Worm (Caenorhabditis elegans): Measurements from ENCODE around the gene unc-10.

The unc-10 gene

ce11 chrX:7279671-7280389 lies at the start of gene unc-10:
Gene unc-10 (minus strand): TSS chrX:7280322.
- TF ChIP-seq T22C8.4 (GFP tag; IDR thresholded peaks at IDR 0.05), result no peak
- no peak for TF ChIP-seq ztf-29 (GFP tag; IDR thresholded peaks at IDR 0.05)
- TF ChIP-seq flt-1 (GFP tag; IDR thresholded peaks at IDR 0.05), result no peak
- TF ChIP-seq ref-1 (GFP tag; conservative IDR thresholded peaks at IDR 0.05), result no peak
- no peak for TF ChIP-seq klf-2 (GFP tag; conservative IDR thresholded peaks at IDR 0.05)
- no peak for TF ChIP-seq tab-1 (GFP tag; IDR thresholded peaks at IDR 0.05)
- no peak for TF ChIP-seq cog-1 (tag; optimal IDR thresholded peaks at IDR 0.05)
- TF ChIP-seq ztf-23 (GFP tag; IDR thresholded peaks at IDR 0.05), result no peak
- no peak for TF ChIP-seq med-1 (GFP tag; optimal IDR thresholded peaks at IDR 0.05; ENCODE audit: insufficient read depth)

ce11 chrX:7329601-7330000 lies 49.5 kb upstream of the unc-10 start, which contains the start of gene ttr-59:
Gene ttr-59 (plus strand): TSS chrX:7329818.
- TF ChIP-seq T22C8.4 (GFP tag; IDR thresholded peaks at IDR 0.05) (no peak), tab-1 (GFP tag; IDR thresholded peaks at IDR 0.05) (no peak), flt-1 (GFP tag; IDR thresholded peaks at IDR 0.05) (no peak), ref-1 (GFP tag; conservative IDR thresholded peaks at IDR 0.05) (no peak), cog-1 (tag; optimal IDR thresholded peaks at IDR 0.05) (no peak), ztf-23 (GFP tag; IDR thresholded peaks at IDR 0.05) (no peak), klf-2 (GFP tag; conservative IDR thresholded peaks at IDR 0.05) (no peak), med-1 (GFP tag; optimal IDR thresholded peaks at IDR 0.05; ENCODE audit: insufficient read depth) (no peak), ztf-29 (GFP tag; IDR thresholded peaks at IDR 0.05) (no peak)

- TF ChIP-seq cog-1 (tag; optimal IDR thresholded peaks at IDR 0.05) (no peak), ref-1 (GFP tag; conservative IDR thresholded peaks at IDR 0.05) (no peak), tab-1 (GFP tag; IDR thresholded peaks at IDR 0.05) (no peak), klf-2 (GFP tag; conservative IDR thresholded peaks at IDR 0.05) (no peak), T22C8.4 (GFP tag; IDR thresholded peaks at IDR 0.05) (no peak)
These were observed 48.0 kb upstream of the unc-10 start for ce11 chrX:7328065-7328564.

ce11 chrX:7326967-7327651 lies 47.0 kb upstream of the unc-10 start, which contains the start of gene sng-1:
Gene sng-1 (plus strand): TSS chrX:7327601.
- TF ChIP-seq med-1 (GFP tag; optimal IDR thresholded peaks at IDR 0.05; ENCODE audit: insufficient read depth) (no peak), ztf-29 (GFP tag; IDR thresholded peaks at IDR 0.05) (no peak)

ce11 chrX:7323604-7324003 lies 43.5 kb upstream of the unc-10 start:
- TF ChIP-seq cog-1 (tag; optimal IDR thresholded peaks at IDR 0.05), result no peak
- TF ChIP-seq flt-1 (GFP tag; IDR thresholded peaks at IDR 0.05), result no peak
- no peak for TF ChIP-seq klf-2 (GFP tag; conservative IDR thresholded peaks at IDR 0.05)
- peak; percentile 56; the same call in 1 of the 2 replicates for TF ChIP-seq ztf-23 (GFP tag; IDR thresholded peaks at IDR 0.05)
- no peak for TF ChIP-seq ztf-29 (GFP tag; IDR thresholded peaks at IDR 0.05)
- TF ChIP-seq T22C8.4 (GFP tag; IDR thresholded peaks at IDR 0.05), result no peak
- 0 out of 2 replicates have a peak, but pooled peaks have one; percentile 52 for TF ChIP-seq ref-1 (GFP tag; conservative IDR thresholded peaks at IDR 0.05)
- TF ChIP-seq tab-1 (GFP tag; IDR thresholded peaks at IDR 0.05), result peak; percentile 65; the same call in 1 of the 2 replicates
- TF ChIP-seq med-1 (GFP tag; optimal IDR thresholded peaks at IDR 0.05; ENCODE audit: insufficient read depth), result no peak

ce11 chrX:7322323-7322722 lies 42.2 kb upstream of the unc-10 start, which contains the start of gene T08A9.13:
Gene T08A9.13 (minus strand): TSS chrX:7322423.
- TF ChIP-seq ref-1 (GFP tag; conservative IDR thresholded peaks at IDR 0.05) (no peak), klf-2 (GFP tag; conservative IDR thresholded peaks at IDR 0.05) (no peak), flt-1 (GFP tag; IDR thresholded peaks at IDR 0.05) (no peak)

ce11 chrX:7320115-7320711 lies 40.1 kb upstream of the unc-10 start, which contains the start of gene spp-5:
Gene spp-5 (minus strand): TSS chrX:7320354.
- no peak for TF ChIP-seq flt-1 (GFP tag; IDR thresholded peaks at IDR 0.05)
- TF ChIP-seq ref-1 (GFP tag; conservative IDR thresholded peaks at IDR 0.05), result no peak
- TF ChIP-seq ztf-29 (GFP tag; IDR thresholded peaks at IDR 0.05), result no peak
- no peak for TF ChIP-seq tab-1 (GFP tag; IDR thresholded peaks at IDR 0.05)
- no peak for TF ChIP-seq med-1 (GFP tag; optimal IDR thresholded peaks at IDR 0.05; ENCODE audit: insufficient read depth)
- TF ChIP-seq ztf-23 (GFP tag; IDR thresholded peaks at IDR 0.05), result no peak
- TF ChIP-seq T22C8.4 (GFP tag; IDR thresholded peaks at IDR 0.05), result no peak
- no peak for TF ChIP-seq cog-1 (tag; optimal IDR thresholded peaks at IDR 0.05)
- no peak for TF ChIP-seq klf-2 (GFP tag; conservative IDR thresholded peaks at IDR 0.05)

- TF ChIP-seq ref-1 (GFP tag; conservative IDR thresholded peaks at IDR 0.05) (no peak), ztf-29 (GFP tag; IDR thresholded peaks at IDR 0.05) (no peak), T22C8.4 (GFP tag; IDR thresholded peaks at IDR 0.05) (no peak), ztf-23 (GFP tag; IDR thresholded peaks at IDR 0.05) (no peak), flt-1 (GFP tag; IDR thresholded peaks at IDR 0.05) (no peak), cog-1 (tag; optimal IDR thresholded peaks at IDR 0.05) (no peak)
These were observed 38.5 kb upstream of the unc-10 start, which contains the start of gene spp-4 for ce11 chrX:7318639-7319038. Gene spp-4 (minus strand): TSS chrX:7318756.
